1 fruit fly cellular context compared by ENCODE assay signal in genomic region chr3L:15826347-15826984, dm6.
TF ChIP-seq lines count a peak whose summit lies in the region.

DCP2 (minus strand) TSS chr3L:15826423.
dbo (plus strand) TSS chr3L:15826888.

TF ChIP-seq in whole organism, embryonic, 481 proteins besides CTCF, POLR2A, EP300 and RAD21 (continued from another document and continues in another):
- TF ChIP-seq luna (GFP tag; optimal IDR thresholded peaks at IDR 0.05; lab: Kevin White, UChicago) (no peak), TFAM (GFP tag; optimal IDR thresholded peaks at IDR 0.05; lab: Kevin White, UChicago) (no peak), Lhr (GFP tag; optimal IDR thresholded peaks at IDR 0.05; lab: Kevin White, UChicago) (peak; percentile 21), CG12299 (tag; optimal IDR thresholded peaks at IDR 0.05; lab: Kevin White, UChicago) (no peak), CG1529 (GFP tag; optimal IDR thresholded peaks at IDR 0.05; lab: Kevin White, UChicago) (peak; percentile 9), CG18619 (GFP tag; optimal IDR thresholded peaks at IDR 0.05; lab: Kevin White, UChicago) (peak; percentile 70), CG10979 (tag; optimal IDR thresholded peaks at IDR 0.05; lab: Kevin White, UChicago) (no peak), CG3838 (GFP tag; optimal IDR thresholded peaks at IDR 0.05; lab: Kevin White, UChicago) (no peak), CG3995 (GFP tag; optimal IDR thresholded peaks at IDR 0.05; lab: Kevin White, UChicago) (peak; percentile 80), rib (GFP tag; IDR thresholded peaks at IDR 0.05; lab: Robert Waterston, UW) (no peak), cad (GFP tag; optimal IDR thresholded peaks at IDR 0.05; lab: Kevin White, UChicago) (no peak), pb (GFP tag; optimal IDR thresholded peaks at IDR 0.05; lab: Kevin White, UChicago) (no peak), Dp (GFP tag; optimal IDR thresholded peaks at IDR 0.05; lab: Kevin White, UChicago) (no peak), CG11093 (GFP tag; IDR thresholded peaks at IDR 0.05; lab: Robert Waterston, UW) (peak; percentile 35; the same call in 1 of the 3 replicates), maf-S (GFP tag; optimal IDR thresholded peaks at IDR 0.05; lab: Kevin White, UChicago) (peak; percentile 21), Gug (GFP tag; IDR thresholded peaks at IDR 0.05; lab: Robert Waterston, UW) (peak; percentile 82), Mes4 (GFP tag; optimal IDR thresholded peaks at IDR 0.05; lab: Kevin White, UChicago) (no peak), CG7839 (tag; optimal IDR thresholded peaks at IDR 0.05; lab: Kevin White, UChicago) (peak; percentile 81), CG16863 (GFP tag; optimal IDR thresholded peaks at IDR 0.05; lab: Kevin White, UChicago) (peak; percentile 24), CG15696 (tag; optimal IDR thresholded peaks at IDR 0.05; lab: Kevin White, UChicago) (peak; percentile 58), tgo (GFP tag; IDR thresholded peaks at IDR 0.05; lab: Robert Waterston, UW) (peak; percentile 57), CG32532 (GFP tag; IDR thresholded peaks at IDR 0.05; lab: Robert Waterston, UW) (peak; percentile 86), CG8281 (tag; optimal IDR thresholded peaks at IDR 0.05; lab: Kevin White, UChicago) (no peak), pho (GFP tag; optimal IDR thresholded peaks at IDR 0.05; lab: Kevin White, UChicago) (peak; percentile 16), CG14441 (GFP tag; IDR thresholded peaks at IDR 0.05; lab: Robert Waterston, UW) (peak; percentile 64), chif (GFP tag; optimal IDR thresholded peaks at IDR 0.05; lab: Kevin White, UChicago) (peak in 1 of 2 experiments; percentile 54), Hr39 (optimal IDR thresholded peaks at IDR 0.05; lab: Kevin White, UChicago) (no peak), Ada2b (GFP tag; IDR thresholded peaks at IDR 0.05; lab: Robert Waterston, UW) (peak; percentile 58; the same call in 1 of the 2 replicates), CG3726 (GFP tag; IDR thresholded peaks at IDR 0.05; lab: Robert Waterston, UW) (no peak), CG4730 (GFP tag; IDR thresholded peaks at IDR 0.05; lab: Robert Waterston, UW) (peak; percentile 61), CG12744 (GFP tag; optimal IDR thresholded peaks at IDR 0.05; lab: Kevin White, UChicago) (peak; percentile 5), bsh (GFP tag; optimal IDR thresholded peaks at IDR 0.05; lab: Kevin White, UChicago) (peak in 1 of 2 experiments; percentile 63), CG13894 (tag; optimal IDR thresholded peaks at IDR 0.05; lab: Kevin White, UChicago) (peak; percentile 69), eve (GFP tag; optimal IDR thresholded peaks at IDR 0.05; lab: Kevin White, UChicago) (no peak), kay (GFP tag; optimal IDR thresholded peaks at IDR 0.05; lab: Kevin White, UChicago) (no peak), sisA (GFP tag; IDR thresholded peaks at IDR 0.05; lab: Robert Waterston, UW) (peak; percentile 69), CG18011 (GFP tag; optimal IDR thresholded peaks at IDR 0.05; lab: Kevin White, UChicago) (peak; percentile 43), Six4 (GFP tag; optimal IDR thresholded peaks at IDR 0.05; lab: Kevin White, UChicago) (peak; percentile 23), CG7963 (GFP tag; IDR thresholded peaks at IDR 0.05; lab: Robert Waterston, UW; ENCODE audit: partially characterized antibody) (peak; percentile 77), cwo (GFP tag; optimal IDR thresholded peaks at IDR 0.05; lab: Kevin White, UChicago) (no peak), ara (GFP tag; IDR thresholded peaks at IDR 0.05; lab: Robert Waterston, UW) (peak; percentile 25; the same call in 1 of the 2 replicates), Tbp (GFP tag; optimal IDR thresholded peaks at IDR 0.05; lab: Kevin White, UChicago) (peak; percentile 10), fd96Cb (tag; optimal IDR thresholded peaks at IDR 0.05; lab: Kevin White, UChicago) (peak; percentile 50), CG6175 (GFP tag; IDR thresholded peaks at IDR 0.05; lab: Robert Waterston, UW) (0 out of 3 replicates have a peak, but pooled peaks have one; percentile 66), tin (GFP tag; optimal IDR thresholded peaks at IDR 0.05; lab: Kevin White, UChicago) (peak; percentile 65), ab (GFP tag; optimal IDR thresholded peaks at IDR 0.05; lab: Kevin White, UChicago) (no peak), CG18476 (GFP tag; optimal IDR thresholded peaks at IDR 0.05; lab: Kevin White, UChicago) (peak; percentile 43), gro (GFP tag; optimal IDR thresholded peaks at IDR 0.05; lab: Kevin White, UChicago) (no peak), CG3163 (GFP tag; optimal IDR thresholded peaks at IDR 0.05; lab: Kevin White, UChicago) (no peak), phol (tag; optimal IDR thresholded peaks at IDR 0.05; lab: Kevin White, UChicago) (peak; percentile 49), CG15601 (tag; optimal IDR thresholded peaks at IDR 0.05; lab: Kevin White, UChicago) (peak; percentile 30), CG14667 (GFP tag; IDR thresholded peaks at IDR 0.05; lab: Robert Waterston, UW) (peak; percentile 54), row (GFP tag; IDR thresholded peaks at IDR 0.05; lab: Robert Waterston, UW) (peak; percentile 85), p53 (GFP tag; optimal IDR thresholded peaks at IDR 0.05; lab: Kevin White, UChicago) (no peak), CG13123 (GFP tag; optimal IDR thresholded peaks at IDR 0.05; lab: Kevin White, UChicago) (no peak), grau (tag; optimal IDR thresholded peaks at IDR 0.05; lab: Kevin White, UChicago) (peak; percentile 96), CG7556 (GFP tag; optimal IDR thresholded peaks at IDR 0.05; lab: Kevin White, UChicago) (peak; percentile 20), Bdp1 (GFP tag; optimal IDR thresholded peaks at IDR 0.05; lab: Kevin White, UChicago) (no peak), CG13424 (tag; optimal IDR thresholded peaks at IDR 0.05; lab: Kevin White, UChicago) (peak; percentile 78), sens (GFP tag; lab: Kevin White, UChicago) (peak; percentile 67), CG13775 (GFP tag; optimal IDR thresholded peaks at IDR 0.05; lab: Kevin White, UChicago) (peak; percentile 52), gsb (GFP tag; IDR thresholded peaks at IDR 0.05; lab: Robert Waterston, UW) (no peak), usp (GFP tag; optimal IDR thresholded peaks at IDR 0.05; lab: Kevin White, UChicago) (no peak), hbn (GFP tag; IDR thresholded peaks at IDR 0.05; lab: Robert Waterston, UW; ENCODE audit: partially characterized antibody) (peak; percentile 88), dm (GFP tag; optimal IDR thresholded peaks at IDR 0.05; lab: Kevin White, UChicago) (no peak), lab (GFP tag; optimal IDR thresholded peaks at IDR 0.05; lab: Kevin White, UChicago) (peak; percentile 61), CoRest (tag; optimal IDR thresholded peaks at IDR 0.05; lab: Kevin White, UChicago) (peak; percentile 83), vnd (GFP tag; IDR thresholded peaks at IDR 0.05; lab: Robert Waterston, UW; ENCODE audit: partially characterized antibody) (peak; percentile 85), tio (GFP tag; optimal IDR thresholded peaks at IDR 0.05; lab: Kevin White, UChicago) (peak; percentile 63), CG2129 (GFP tag; IDR thresholded peaks at IDR 0.05; lab: Robert Waterston, UW; ENCODE audit: partially characterized antibody) (peak; percentile 68), CG17802 (tag; optimal IDR thresholded peaks at IDR 0.05; lab: Kevin White, UChicago) (no peak), Ets97D (GFP tag; optimal IDR thresholded peaks at IDR 0.05; lab: Kevin White, UChicago) (no peak), sqz (GFP tag; optimal IDR thresholded peaks at IDR 0.05; lab: Kevin White, UChicago) (no peak), gcm (GFP tag; optimal IDR thresholded peaks at IDR 0.05; lab: Kevin White, UChicago) (peak; percentile 22), pita (GFP tag; optimal IDR thresholded peaks at IDR 0.05; lab: Kevin White, UChicago) (no peak), gem (tag; optimal IDR thresholded peaks at IDR 0.05; lab: Kevin White, UChicago) (peak; percentile 82), nau (GFP tag; optimal IDR thresholded peaks at IDR 0.05; lab: Kevin White, UChicago) (no peak), CG34376 (GFP tag; optimal IDR thresholded peaks at IDR 0.05; lab: Kevin White, UChicago) (no peak), Lpt (GFP tag; optimal IDR thresholded peaks at IDR 0.05; lab: Kevin White, UChicago) (no peak), tna (GFP tag; IDR thresholded peaks at IDR 0.05; lab: Robert Waterston, UW; ENCODE audit: partially characterized antibody) (peak; percentile 67), hb (GFP tag; IDR thresholded peaks at IDR 0.05; lab: Robert Waterston, UW; ENCODE audit: partially characterized antibody) (peak; percentile 75), lilli (GFP tag; optimal IDR thresholded peaks at IDR 0.05; lab: Kevin White, UChicago) (peak; percentile 69), Oli (tag; optimal IDR thresholded peaks at IDR 0.05; lab: Kevin White, UChicago) (peak; percentile 62), ranshi (GFP tag; IDR thresholded peaks at IDR 0.05; lab: Robert Waterston, UW) (0 out of 2 replicates have a peak, but pooled peaks have one; percentile 63), tx (GFP tag; optimal IDR thresholded peaks at IDR 0.05; lab: Kevin White, UChicago) (peak; percentile 48), Rfx (GFP tag; IDR thresholded peaks at IDR 0.05; lab: Robert Waterston, UW) (peak; percentile 76), CG32767 (GFP tag; IDR thresholded peaks at IDR 0.05; lab: Robert Waterston, UW) (no peak), Fer2 (tag; optimal IDR thresholded peaks at IDR 0.05; lab: Kevin White, UChicago) (peak; percentile 74), CG2875 (GFP tag; optimal IDR thresholded peaks at IDR 0.05; lab: Kevin White, UChicago) (no peak), CG6689 (GFP tag; IDR thresholded peaks at IDR 0.05; lab: Robert Waterston, UW) (peak; percentile 59; the same call in 1 of the 2 replicates), pfk (GFP tag; optimal IDR thresholded peaks at IDR 0.05; lab: Kevin White, UChicago) (peak; percentile 19), Max (GFP tag; optimal IDR thresholded peaks at IDR 0.05; lab: Kevin White, UChicago) (no peak), CG9727 (GFP tag; optimal IDR thresholded peaks at IDR 0.05; lab: Kevin White, UChicago) (peak; percentile 41), CG3407 (GFP tag; optimal IDR thresholded peaks at IDR 0.05; lab: Kevin White, UChicago) (no peak), CG4424 (GFP tag; optimal IDR thresholded peaks at IDR 0.05; lab: Kevin White, UChicago) (peak; percentile 63), org-1 (GFP tag; optimal IDR thresholded peaks at IDR 0.05; lab: Kevin White, UChicago) (no peak), kni (GFP tag; optimal IDR thresholded peaks at IDR 0.05; lab: Kevin White, UChicago) (no peak), CG13287 (GFP tag; IDR thresholded peaks at IDR 0.05; lab: Robert Waterston, UW; ENCODE audit: partially characterized antibody) (peak; percentile 86), CG2712 (tag; optimal IDR thresholded peaks at IDR 0.05; lab: Kevin White, UChicago) (peak; percentile 76), CG12391 (tag; optimal IDR thresholded peaks at IDR 0.05; lab: Kevin White, UChicago) (peak; percentile 81), CG16815 (GFP tag; optimal IDR thresholded peaks at IDR 0.05; lab: Kevin White, UChicago) (peak; percentile 54), CG2116 (GFP tag; optimal IDR thresholded peaks at IDR 0.05; lab: Kevin White, UChicago) (peak; percentile 79), en (GFP tag; optimal IDR thresholded peaks at IDR 0.05; lab: Kevin White, UChicago) (no peak), CG15514 (GFP tag; optimal IDR thresholded peaks at IDR 0.05; lab: Kevin White, UChicago) (peak; percentile 39), tap (tag; optimal IDR thresholded peaks at IDR 0.05; lab: Kevin White, UChicago) (peak; percentile 77), danr (GFP tag; IDR thresholded peaks at IDR 0.05; lab: Robert Waterston, UW) (no peak), CG30403 (GFP tag; optimal IDR thresholded peaks at IDR 0.05; lab: Kevin White, UChicago) (peak; percentile 70), Sry-β (GFP tag; optimal IDR thresholded peaks at IDR 0.05; lab: Kevin White, UChicago) (no peak), Med (GFP tag; lab: Kevin White, UChicago) (peak; percentile 86), CG33557 (GFP tag; optimal IDR thresholded peaks at IDR 0.05; lab: Kevin White, UChicago) (peak; percentile 32), gfzf (GFP tag; optimal IDR thresholded peaks at IDR 0.05; lab: Kevin White, UChicago) (peak; percentile 58), Optix (GFP tag; IDR thresholded peaks at IDR 0.05; lab: Robert Waterston, UW) (no peak), YL-1 (GFP tag; optimal IDR thresholded peaks at IDR 0.05; lab: Kevin White, UChicago) (no peak), CG17385 (GFP tag; optimal IDR thresholded peaks at IDR 0.05; lab: Kevin White, UChicago) (peak; percentile 56), psq (GFP tag; optimal IDR thresholded peaks at IDR 0.05; lab: Kevin White, UChicago) (no peak), CG14014 (GFP tag; IDR thresholded peaks at IDR 0.05; lab: Robert Waterston, UW) (peak; percentile 70), H2.0 (GFP tag; IDR thresholded peaks at IDR 0.05; lab: Robert Waterston, UW) (peak; percentile 51), CG33213 (GFP tag; optimal IDR thresholded peaks at IDR 0.05; lab: Kevin White, UChicago) (no peak), odd (GFP tag; optimal IDR thresholded peaks at IDR 0.05; lab: Kevin White, UChicago) (no peak), fru (optimal IDR thresholded peaks at IDR 0.05; lab: Kevin White, UChicago) (no peak), CG12219 (GFP tag; optimal IDR thresholded peaks at IDR 0.05; lab: Kevin White, UChicago) (no peak), Bteb2 (GFP tag; optimal IDR thresholded peaks at IDR 0.05; lab: Kevin White, UChicago) (peak; percentile 4), schlank (tag; optimal IDR thresholded peaks at IDR 0.05; lab: Kevin White, UChicago) (peak; percentile 35), CG4820 (GFP tag; optimal IDR thresholded peaks at IDR 0.05; lab: Kevin White, UChicago) (peak; percentile 7), ftz-f1 (GFP tag; optimal IDR thresholded peaks at IDR 0.05; lab: Kevin White, UChicago) (no peak), repo (GFP tag; optimal IDR thresholded peaks at IDR 0.05; lab: Kevin White, UChicago) (no peak), abd-A (tag; optimal IDR thresholded peaks at IDR 0.05; lab: Kevin White, UChicago) (no peak), BtbVII (GFP tag; optimal IDR thresholded peaks at IDR 0.05; lab: Kevin White, UChicago) (no peak), crp (GFP tag; optimal IDR thresholded peaks at IDR 0.05; lab: Kevin White, UChicago) (no peak), klu (GFP tag; IDR thresholded peaks at IDR 0.05; lab: Robert Waterston, UW) (no peak), disco-r (GFP tag; optimal IDR thresholded peaks at IDR 0.05; lab: Kevin White, UChicago) (no peak), Bgb (GFP tag; IDR thresholded peaks at IDR 0.05; lab: Robert Waterston, UW; ENCODE audit: partially characterized antibody) (peak; percentile 86), her (GFP tag; optimal IDR thresholded peaks at IDR 0.05; lab: Kevin White, UChicago) (no peak), Ssrp (tag; optimal IDR thresholded peaks at IDR 0.05; lab: Kevin White, UChicago) (peak; percentile 61)
